Worm (Caenorhabditis elegans): Measurements from ENCODE around the gene F26G1.10.

The F26G1.10 gene

DNA sequence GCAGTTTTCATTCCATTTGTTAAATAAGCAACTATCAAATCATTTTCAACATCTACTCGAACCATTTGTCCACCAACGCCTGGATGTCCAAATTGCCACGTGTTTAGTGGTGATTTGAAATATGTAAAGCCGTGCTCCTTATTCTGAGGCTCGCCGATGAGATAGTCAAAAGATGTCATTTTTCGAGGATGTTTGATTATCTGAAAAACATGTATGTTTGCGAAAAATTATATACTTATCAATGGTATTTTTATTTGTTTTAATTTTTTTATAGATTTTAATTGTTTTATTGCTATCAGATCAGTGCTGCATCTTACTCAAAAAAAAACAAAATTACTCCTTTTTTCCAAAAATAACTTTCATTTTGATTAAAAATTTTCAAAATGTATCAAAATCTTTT, 44.6 kb downstream of the F26G1.10 start:
- TF ChIP-seq sdz-38 (tag; optimal IDR thresholded peaks at IDR 0.05), result no peak
- TF ChIP-seq zim-3 (tag; optimal IDR thresholded peaks at IDR 0.05), result no peak
- no peak for TF ChIP-seq Y67H2A.10 (GFP tag; conservative IDR thresholded peaks at IDR 0.05)
- TF ChIP-seq ccch-3 (GFP tag; optimal IDR thresholded peaks at IDR 0.05), result no peak
- TF ChIP-seq let-607 (tag; optimal IDR thresholded peaks at IDR 0.05), result no peak
- no peak for TF ChIP-seq attf-6 (GFP tag; IDR thresholded peaks at IDR 0.05)
- no peak for TF ChIP-seq ceh-91 (GFP tag; IDR thresholded peaks at IDR 0.05)
- no peak for TF ChIP-seq tlf-1 (GFP tag; optimal IDR thresholded peaks at IDR 0.05)
- no peak for TF ChIP-seq egrh-3 (GFP tag; IDR thresholded peaks at IDR 0.05)
- TF ChIP-seq mes-4 (tag; optimal IDR thresholded peaks at IDR 0.05), result no peak
- TF ChIP-seq hlh-12 (tag; optimal IDR thresholded peaks at IDR 0.05), result no peak
- no peak for TF ChIP-seq Y56A3A.18 (GFP tag; IDR thresholded peaks at IDR 0.05)
- no peak for TF ChIP-seq nfya-2 (GFP tag; IDR thresholded peaks at IDR 0.05)
- TF ChIP-seq ztf-3 (GFP tag; optimal IDR thresholded peaks at IDR 0.05), result no peak
- no peak for TF ChIP-seq F49E8.2 (tag; optimal IDR thresholded peaks at IDR 0.05; ENCODE audit: insufficient read depth)

DNA sequence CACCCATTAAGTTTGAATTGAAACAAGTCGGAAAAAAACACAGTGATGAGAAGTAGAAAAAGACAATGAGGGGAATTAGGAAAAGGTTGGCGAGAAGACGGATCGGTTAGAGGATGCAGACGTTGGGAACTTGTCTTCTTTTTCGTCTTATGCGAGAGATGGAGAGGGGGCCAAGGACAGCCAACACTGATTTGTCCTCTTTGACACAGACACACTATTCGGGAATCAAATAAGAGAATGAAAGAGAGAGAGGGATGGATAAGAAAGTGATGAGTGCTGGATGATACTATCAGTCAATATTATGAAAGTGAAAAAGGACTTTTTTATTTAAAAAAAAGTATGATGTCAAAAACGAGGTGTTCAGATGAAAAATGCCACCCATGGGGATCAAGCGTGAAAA, 47.6 kb downstream of the F26G1.10 start, which contains the start of gene lact-5:
lact-5 (minus strand) TSS at position 1 of the 400 bp plus-strand sequence.
- TF ChIP-seq cebp-2 (GFP tag; IDR thresholded peaks at IDR 0.05) (no peak), zfh-2 (GFP tag; conservative IDR thresholded peaks at IDR 0.05) (no peak)

DNA sequence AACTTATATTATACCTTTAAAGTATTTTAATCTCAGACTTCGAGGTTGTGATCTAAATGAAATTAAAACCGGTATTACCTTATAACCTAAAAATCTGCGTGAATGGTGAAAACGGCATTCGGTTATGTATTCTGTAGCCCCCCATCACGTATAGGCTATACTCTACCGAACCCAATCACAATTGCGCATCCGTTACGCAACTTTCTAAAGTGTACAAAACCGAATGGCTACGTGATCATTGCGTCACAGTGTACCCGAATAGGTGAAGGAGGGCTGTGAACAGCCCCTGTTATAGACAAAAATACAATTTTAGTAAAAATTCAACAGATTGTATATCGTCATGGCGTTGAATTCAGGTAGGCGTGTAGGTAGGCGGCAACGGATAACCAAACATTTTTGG, 48.4 kb downstream of the F26G1.10 start:
- TF ChIP-seq ztf-18 (tag; optimal IDR thresholded peaks at IDR 0.05), result no peak
- no peak for TF ChIP-seq Y79H2A.3 (GFP tag; conservative IDR thresholded peaks at IDR 0.05)
- no peak for TF ChIP-seq F55B11.4 (tag; optimal IDR thresholded peaks at IDR 0.05; ENCODE audit: borderline replicate concordance, insufficient read depth)
- no peak for TF ChIP-seq hmg-20 (GFP tag; IDR thresholded peaks at IDR 0.05)
- TF ChIP-seq attf-3 (GFP tag; conservative IDR thresholded peaks at IDR 0.05), result no peak
- no peak for TF ChIP-seq lin-54 (GFP tag; optimal IDR thresholded peaks at IDR 0.05)
- no peak for TF ChIP-seq mel-28 (tag; optimal IDR thresholded peaks at IDR 0.05; ENCODE audit: borderline replicate concordance)
- TF ChIP-seq F52B5.7 (tag; optimal IDR thresholded peaks at IDR 0.05), result no peak
